Worm (Caenorhabditis elegans) whole organism, late embryonic: ENCODE data around the gene F28C6.5.

Experiments used
- ceh-34 ChIP-seq: sonication (generic microtip); optimal IDR thresholded peaks from 2 replicates; lab custom pipeline; 2016; ENCODE audit warnings: mild to moderate bottlenecking, missing genetic modification characterization, missing compliant biosample characterization
- dve-1 ChIP-seq: sonication (generic microtip); optimal IDR thresholded peaks from 2 replicates; lab custom pipeline; 2017; ENCODE audit warnings: antibody characterized with exemption, mild to moderate bottlenecking, missing genetic modification characterization, missing compliant biosample characterization
- elt-2 ChIP-seq: sonication (generic microtip); optimal IDR thresholded peaks from 2 replicates; lab custom pipeline; 2016; ENCODE audit warnings: missing genetic modification reagents, missing genetic modification characterization, missing compliant biosample characterization
- gmeb-2 ChIP-seq: sonication (generic microtip); optimal IDR thresholded peaks from 2 replicates; lab custom pipeline; 2016; ENCODE audit warnings: missing genetic modification characterization, inconsistent platforms, missing compliant biosample characterization
- hlh-13 ChIP-seq: fragments of 200-800 bp; sonication (Bioruptor generic); optimal IDR thresholded peaks from 2 replicates; lab custom pipeline; 2018; ENCODE audit warnings: mild to moderate bottlenecking, missing genetic modification characterization, missing compliant biosample characterization
- hlh-8 ChIP-seq: sonication (generic microtip); optimal IDR thresholded peaks from 2 replicates; lab custom pipeline; 2016; ENCODE audit warnings: missing genotype, missing genetic modification characterization, missing compliant biosample characterization
- nhr-11 ChIP-seq: fragments of 150-350 bp; optimal IDR thresholded peaks from 2 replicates; lab custom pipeline; 2014; ENCODE audit warnings: missing biosample characterization, missing genetic modification characterization
- pax-1 ChIP-seq: fragments of 150-350 bp; optimal IDR thresholded peaks from 2 replicates; lab custom pipeline; 2014; ENCODE audit warnings: missing biosample characterization, missing genetic modification characterization
- pha-4 ChIP-seq: fragments of 150-350 bp; optimal IDR thresholded peaks from 2 replicates; lab custom pipeline; 2018; ENCODE audit warnings: missing biosample characterization, missing genetic modification reagents, missing genetic modification characterization
- sox-4 ChIP-seq: sonication (generic microtip); optimal IDR thresholded peaks from 2 replicates; lab custom pipeline; 2017; ENCODE audit warnings: mild to moderate bottlenecking, missing genetic modification characterization, inconsistent platforms, missing compliant biosample characterization

DNA sequence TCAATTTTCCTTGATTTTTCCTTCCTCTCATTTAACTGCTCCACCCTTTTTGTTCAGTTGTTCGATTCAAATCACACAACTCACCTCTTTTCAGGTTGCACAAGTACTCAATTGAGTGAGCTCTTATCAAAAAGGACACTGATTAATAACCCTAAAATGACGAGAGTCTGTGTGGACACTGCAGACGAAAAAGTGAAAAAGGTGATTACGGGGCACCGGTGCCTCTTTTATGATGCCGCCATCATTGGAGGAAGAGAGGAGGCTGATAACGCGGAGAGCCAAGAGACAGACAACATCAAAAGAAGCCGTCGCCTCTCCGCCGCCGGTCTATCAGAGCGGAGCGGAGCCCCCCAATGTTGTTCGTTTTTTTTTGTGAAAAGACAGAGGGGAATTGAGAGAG, 25.8 kb downstream of the F28C6.5 start, which contains the start of gene sptf-2:
- no peak for TF ChIP-seq nhr-11 (tag; lab: Kevin White, UChicago)
- TF ChIP-seq sox-4 (tag; lab: Kevin White, UChicago) = no peak
- no peak for TF ChIP-seq pax-1 (tag; lab: Kevin White, UChicago)
- no peak for TF ChIP-seq hlh-13 (GFP tag; lab: Kevin White, UChicago)
- TF ChIP-seq ceh-34 (tag; lab: Kevin White, UChicago) = no peak
- no peak for TF ChIP-seq dve-1
- peak; percentile 93 for TF ChIP-seq elt-2 (tag; lab: Kevin White, UChicago)
- TF ChIP-seq hlh-8 (tag; lab: Kevin White, UChicago) = no peak
- no peak for TF ChIP-seq gmeb-2 (tag; lab: Kevin White, UChicago)
- TF ChIP-seq pha-4 (tag; lab: Kevin White, UChicago) = no peak
